Fruit fly (Drosophila melanogaster) whole organism, pupa: ENCODE measurements around the gene fray.
A peak's percentile ranks its signal among the peaks of the same experiment; 100 is the strongest.

Source experiments
- CG8159 ChIP-seq: fragments of 200-800 bp; sonication (Bioruptor generic); optimal IDR thresholded peaks from 3 replicates; lab custom pipeline; 2018; ENCODE audit warnings: missing biosample characterization, mild to moderate bottlenecking, missing genetic modification characterization, moderate library complexity
- CG9948 ChIP-seq: fragments of 200-800 bp; sonication (Bioruptor generic); optimal IDR thresholded peaks from 2 replicates; lab custom pipeline; 2018; ENCODE audit warnings: missing biosample characterization, mild to moderate bottlenecking, missing genetic modification characterization, moderate library complexity
- D1 ChIP-seq: fragments of 200-800 bp; sonication (Bioruptor generic); optimal IDR thresholded peaks from 2 replicates; lab custom pipeline; 2018; ENCODE audit warnings: missing biosample characterization, mild to moderate bottlenecking, missing genetic modification characterization, moderate library complexity
- Ets98B ChIP-seq: fragments of 200-800 bp; sonication (Bioruptor generic); IDR thresholded peaks from 2 replicates; pipeline ENCODE4 v1.3.6; 2022; ENCODE audit warnings: missing biosample characterization, missing genetic modification characterization
- Pif1A ChIP-seq: fragments of 200-800 bp; sonication (Bioruptor generic); optimal IDR thresholded peaks from 3 replicates; lab custom pipeline; 2016; ENCODE audit warnings: missing biosample characterization, missing genetic modification characterization

DNA sequence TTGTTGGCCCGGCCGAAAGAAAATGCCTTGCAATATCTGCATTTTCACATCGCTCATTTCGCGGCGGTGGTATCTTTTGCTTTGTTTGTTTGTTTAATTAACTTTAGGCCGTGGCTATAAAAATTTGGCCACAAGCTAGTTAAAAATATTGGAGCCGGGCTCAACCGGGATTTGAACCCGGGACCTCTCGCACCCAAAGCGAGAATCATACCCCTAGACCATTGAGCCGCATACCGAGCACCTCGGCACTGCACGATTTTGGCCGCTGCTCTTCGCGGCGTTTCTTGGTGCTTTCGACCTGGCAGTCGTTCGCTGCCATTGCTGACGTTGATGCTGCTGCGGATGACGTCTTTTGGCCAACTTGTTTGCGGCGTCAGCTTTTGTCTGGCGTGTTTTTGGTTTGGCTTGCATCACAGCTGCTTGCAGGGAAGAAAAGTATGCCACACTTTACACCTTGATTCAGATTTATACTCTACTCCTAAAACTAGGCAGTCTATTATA is 55.5 kb downstream of the fray start:
- TF ChIP-seq CG8159 (tag; lab: Kevin White, UChicago) (no peak), D1 (tag; lab: Kevin White, UChicago) (no peak), Ets98B (GFP tag; lab: Robert Waterston, UW) (peak; percentile 5; the same call in 1 of the 2 replicates), Pif1A (no peak), CG9948 (tag; lab: Kevin White, UChicago) (no peak)
